Worm (Caenorhabditis elegans): Measurements from ENCODE around the gene lpd-7.

- TF ChIP-seq snpc-4 (tag; optimal IDR thresholded peaks at IDR 0.05) (no peak), pha-4 (tag; optimal IDR thresholded peaks at IDR 0.05) (no peak), lsy-2 (tag; optimal IDR thresholded peaks at IDR 0.05) (no peak), nhr-12 (tag; optimal IDR thresholded peaks at IDR 0.05) (no peak), unc-39 (tag; optimal IDR thresholded peaks at IDR 0.05) (no peak), ces-1 (GFP tag; optimal IDR thresholded peaks at IDR 0.05) (no peak), nhr-237 (tag; optimal IDR thresholded peaks at IDR 0.05) (no peak)
These were observed 6.2 kb downstream of the lpd-7 start, which contains the start of gene mfsd-6 for ce11 chrIII:7579324-7579723.
